Worm (Caenorhabditis elegans): ENCODE results near the gene abu-8.

DNA sequence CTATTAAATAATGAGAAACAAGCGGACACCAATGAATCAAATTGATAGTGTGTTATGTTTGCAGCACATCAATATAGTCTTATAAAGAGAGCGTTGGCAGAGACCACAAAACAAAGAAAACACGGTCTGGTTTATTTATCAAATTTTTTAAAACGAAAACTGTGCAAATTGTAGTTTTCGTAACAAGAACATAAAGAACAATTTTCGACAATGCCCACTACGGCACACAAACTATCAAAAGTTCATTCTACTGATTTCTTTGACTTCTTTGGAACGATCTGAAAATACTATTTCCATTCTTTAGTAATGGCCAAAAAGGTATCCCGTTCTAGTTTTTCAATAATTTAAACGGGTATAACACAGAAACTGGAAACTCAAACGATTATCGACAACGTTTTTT lies 42.7 kb upstream of the abu-8 start, which contains the start of gene cest-35.2:
- TF ChIP-seq lin-13 (GFP tag; optimal IDR thresholded peaks at IDR 0.05), result no peak
- no peak for TF ChIP-seq elt-3 (tag; optimal IDR thresholded peaks at IDR 0.05)
- TF ChIP-seq R02D3.7 (tag; optimal IDR thresholded peaks at IDR 0.05), result no peak

Data from whole organism, L2 larva.